Worm (Caenorhabditis elegans): Measurements from ENCODE around the gene srbc-65.

ce11 chrV:16573168-16573567 is 22.4 kb downstream of the srbc-65 start, which contains the start of gene str-149:
- no peak for TF ChIP-seq flt-1 (GFP tag; IDR thresholded peaks at IDR 0.05)
- TF ChIP-seq ama-1 (optimal IDR thresholded peaks at IDR 0.05) = no peak

Data from whole organism, early embryonic.